Fruit fly (Drosophila melanogaster): Measurements from ENCODE around the gene Hmx.

Gene Hmx

DNA sequence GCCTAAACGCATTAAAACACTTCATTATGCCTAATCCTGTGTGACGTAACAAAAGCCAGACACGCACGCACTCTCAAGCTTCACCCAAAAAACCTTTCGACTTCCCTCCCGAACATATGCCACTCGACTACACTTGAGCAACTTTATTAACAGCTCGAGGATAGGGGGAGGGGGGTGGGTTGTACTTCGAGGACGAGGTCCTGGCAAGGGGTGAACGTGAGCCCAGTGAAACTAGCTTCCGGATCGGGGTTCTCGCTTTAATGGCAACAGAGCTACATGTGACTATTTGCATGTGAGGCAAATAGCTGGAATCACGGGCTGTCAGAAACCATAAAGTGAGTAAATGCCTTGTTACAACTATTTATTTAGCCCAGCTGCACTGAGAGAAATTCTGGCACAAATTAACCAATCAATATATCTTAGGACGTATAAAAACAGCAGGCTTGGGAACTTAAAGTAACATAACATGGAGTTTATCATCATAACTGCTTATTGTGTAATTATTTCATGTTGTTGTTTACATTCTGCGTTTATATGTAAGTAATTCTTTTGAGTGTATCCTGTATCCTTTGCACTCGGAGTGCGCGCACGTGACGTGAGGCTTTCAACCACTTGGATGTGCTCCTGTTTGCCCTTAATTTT is 7.8 kb upstream of the Hmx start (continued):
- TF ChIP-seq prd (optimal IDR thresholded peaks at IDR 0.05) (no peak), prd (GFP tag; IDR thresholded peaks at IDR 0.05) (peak; percentile 81), Drgx (GFP tag; IDR thresholded peaks at IDR 0.05) (no peak), Lhr (GFP tag; optimal IDR thresholded peaks at IDR 0.05) (peak; percentile 49), ac (GFP tag; optimal IDR thresholded peaks at IDR 0.05) (peak; percentile 27), pho (GFP tag; optimal IDR thresholded peaks at IDR 0.05) (no peak), Blimp-1 (GFP tag; optimal IDR thresholded peaks at IDR 0.05) (peak; percentile 64), CG13624 (GFP tag; optimal IDR thresholded peaks at IDR 0.05) (peak; percentile 28), Bteb2 (GFP tag; optimal IDR thresholded peaks at IDR 0.05) (no peak), kah (GFP tag; optimal IDR thresholded peaks at IDR 0.05) (no peak), Atf-2 (GFP tag; optimal IDR thresholded peaks at IDR 0.05) (peak; percentile 49), CG16863 (GFP tag; optimal IDR thresholded peaks at IDR 0.05) (peak; percentile 40), grau (tag; optimal IDR thresholded peaks at IDR 0.05) (peak; percentile 53), ind (GFP tag; optimal IDR thresholded peaks at IDR 0.05) (peak; percentile 21), lbe (GFP tag; optimal IDR thresholded peaks at IDR 0.05) (no peak), org-1 (GFP tag; optimal IDR thresholded peaks at IDR 0.05) (peak; percentile 37), bsh (GFP tag; optimal IDR thresholded peaks at IDR 0.05) (peak in 1 of 2 experiments; percentile 77), bigmax (GFP tag; optimal IDR thresholded peaks at IDR 0.05) (no peak), CG2116 (GFP tag; optimal IDR thresholded peaks at IDR 0.05) (peak; percentile 20), CG17829 (tag; optimal IDR thresholded peaks at IDR 0.05) (peak; percentile 63), zf30C (GFP tag; optimal IDR thresholded peaks at IDR 0.05) (peak; percentile 79), sna (GFP tag; IDR thresholded peaks at IDR 0.05; ENCODE audit: partially characterized antibody) (no peak), CG12942 (GFP tag; optimal IDR thresholded peaks at IDR 0.05) (no peak), Eip74EF (GFP tag; optimal IDR thresholded peaks at IDR 0.05) (no peak), CkIIα-i1 (GFP tag; IDR thresholded peaks at IDR 0.05) (no peak), Xbp1 (GFP tag; optimal IDR thresholded peaks at IDR 0.05) (peak; percentile 62), CG13287 (GFP tag; IDR thresholded peaks at IDR 0.05; ENCODE audit: partially characterized antibody) (no peak), Tbp (GFP tag; optimal IDR thresholded peaks at IDR 0.05) (no peak), CG4424 (GFP tag; optimal IDR thresholded peaks at IDR 0.05) (peak; percentile 50), nmo (GFP tag; optimal IDR thresholded peaks at IDR 0.05) (peak; percentile 61), vvl (GFP tag; IDR thresholded peaks at IDR 0.05) (peak; percentile 70), ems (GFP tag; optimal IDR thresholded peaks at IDR 0.05) (peak; percentile 13), Elba2 (GFP tag; optimal IDR thresholded peaks at IDR 0.05) (no peak), Six4 (GFP tag; optimal IDR thresholded peaks at IDR 0.05) (peak; percentile 28), fru (optimal IDR thresholded peaks at IDR 0.05) (no peak), kni (GFP tag; optimal IDR thresholded peaks at IDR 0.05) (no peak), Optix (GFP tag; IDR thresholded peaks at IDR 0.05) (0 out of 3 replicates have a peak, but pooled peaks have one; percentile 9), CG31388 (GFP tag; optimal IDR thresholded peaks at IDR 0.05) (no peak), CG15011 (GFP tag; optimal IDR thresholded peaks at IDR 0.05) (no peak), dmrt99B (tag; optimal IDR thresholded peaks at IDR 0.05) (peak; percentile 67), pnt (GFP tag; optimal IDR thresholded peaks at IDR 0.05) (peak; percentile 49), Hr39 (optimal IDR thresholded peaks at IDR 0.05) (no peak), Asciz (GFP tag; optimal IDR thresholded peaks at IDR 0.05) (no peak), dpn (GFP tag; optimal IDR thresholded peaks at IDR 0.05) (peak; percentile 25 to 44), CG7271 (tag; optimal IDR thresholded peaks at IDR 0.05) (peak; percentile 45), tx (GFP tag; optimal IDR thresholded peaks at IDR 0.05) (peak; percentile 7), nau (GFP tag; optimal IDR thresholded peaks at IDR 0.05) (no peak), cas (GFP tag; IDR thresholded peaks at IDR 0.05) (no peak), jing (GFP tag; optimal IDR thresholded peaks at IDR 0.05) (peak; percentile 7), dm (GFP tag; optimal IDR thresholded peaks at IDR 0.05) (no peak), CG12219 (GFP tag; optimal IDR thresholded peaks at IDR 0.05) (peak; percentile 59)
